Worm (Caenorhabditis elegans): Measurements from ENCODE around the gene F49F1.5.
"Not testable (repeated sequence)": the region's sequence is repeated elsewhere in the genome, so short reads cannot be mapped to it uniquely, and the experiment has no call there.

The F49F1.5 gene

ce11 chrIV:4125657-4126056, 5.4 kb upstream of the F49F1.5 start, which contains the start of gene F49F1.7:
TSS of gene F49F1.7 (minus strand) at chrIV:4125757.
- not testable (repeated sequence) for TF ChIP-seq dmd-4 (tag; optimal IDR thresholded peaks at IDR 0.05; ENCODE audit: borderline replicate concordance); fax-1 (tag; optimal IDR thresholded peaks at IDR 0.05); pha-2 (tag; optimal IDR thresholded peaks at IDR 0.05)

- TF ChIP-seq sox-2 (GFP tag; IDR thresholded peaks at IDR 0.05) (no peak), ref-2 (tag; optimal IDR thresholded peaks at IDR 0.05) (no peak), hlh-15 (tag; optimal IDR thresholded peaks at IDR 0.05) (no peak), hlh-13 (GFP tag; optimal IDR thresholded peaks at IDR 0.05) (no peak), zip-5 (tag; optimal IDR thresholded peaks at IDR 0.05) (no peak), fkh-10 (GFP tag; optimal IDR thresholded peaks at IDR 0.05) (no peak), ahr-1 (tag; optimal IDR thresholded peaks at IDR 0.05) (no peak), ceh-2 (tag; optimal IDR thresholded peaks at IDR 0.05) (no peak), ceh-31 (tag; optimal IDR thresholded peaks at IDR 0.05) (no peak), unc-86 (tag; optimal IDR thresholded peaks at IDR 0.05) (no peak)
Measured at ce11 chrIV:4123083-4123482, 2.9 kb upstream of the F49F1.5 start, which contains the start of gene mul-1. TSS of gene mul-1 (minus strand) at chrIV:4123166.

- no peak for TF ChIP-seq T23F11.4 (GFP tag; optimal IDR thresholded peaks at IDR 0.05)
- TF ChIP-seq npax-4 (tag; optimal IDR thresholded peaks at IDR 0.05) = no peak
- no peak for TF ChIP-seq unc-55 (GFP tag; optimal IDR thresholded peaks at IDR 0.05)
- no peak for TF ChIP-seq sox-4 (tag; optimal IDR thresholded peaks at IDR 0.05)
- TF ChIP-seq nhr-11 (tag; optimal IDR thresholded peaks at IDR 0.05) = no peak
- TF ChIP-seq ceh-34 (tag; optimal IDR thresholded peaks at IDR 0.05) = no peak
- TF ChIP-seq F13H6.1 (tag; optimal IDR thresholded peaks at IDR 0.05) = no peak
- TF ChIP-seq hlh-30 (tag; optimal IDR thresholded peaks at IDR 0.05; ENCODE audit: insufficient read depth) = no peak
- TF ChIP-seq madf-2 (tag; optimal IDR thresholded peaks at IDR 0.05) = no peak
- no peak for TF ChIP-seq fkh-6 (tag; optimal IDR thresholded peaks at IDR 0.05)
- TF ChIP-seq tbx-7 (tag; optimal IDR thresholded peaks at IDR 0.05) = no peak
- TF ChIP-seq fax-1 (tag; optimal IDR thresholded peaks at IDR 0.05) = no peak
- no peak for TF ChIP-seq ceh-48 (tag; optimal IDR thresholded peaks at IDR 0.05)
- TF ChIP-seq ceh-22 (tag; optimal IDR thresholded peaks at IDR 0.05) = no peak
Measured at ce11 chrIV:4121055-4121454, 840 bp upstream of the F49F1.5 start.

ce11 chrIV:4117432-4117831, 2.8 kb downstream of the F49F1.5 start, which contains the start of gene drd-50:
TSS of gene drd-50 (plus strand) at chrIV:4117732.
- TF ChIP-seq ets-4 (tag; optimal IDR thresholded peaks at IDR 0.05) (no peak), ceh-6 (GFP tag; optimal IDR thresholded peaks at IDR 0.05) (no peak), hlh-30 (tag; optimal IDR thresholded peaks at IDR 0.05; ENCODE audit: insufficient read depth) (no peak), sox-2 (GFP tag; IDR thresholded peaks at IDR 0.05) (no peak), ceh-18 (tag; optimal IDR thresholded peaks at IDR 0.05) (no peak), dve-1 (tag; optimal IDR thresholded peaks at IDR 0.05) (no peak), ama-1 (optimal IDR thresholded peaks at IDR 0.05) (no peak), ceh-45 (GFP tag; IDR thresholded peaks at IDR 0.05) (no peak), madf-2 (tag; optimal IDR thresholded peaks at IDR 0.05) (no peak), unc-3 (GFP tag; conservative IDR thresholded peaks at IDR 0.05) (no peak), unc-3 (tag; optimal IDR thresholded peaks at IDR 0.05) (no peak), che-1 (tag; optimal IDR thresholded peaks at IDR 0.05) (no peak), hlh-8 (tag; optimal IDR thresholded peaks at IDR 0.05) (no peak), unc-86 (tag; optimal IDR thresholded peaks at IDR 0.05) (no peak), dmd-4 (tag; optimal IDR thresholded peaks at IDR 0.05; ENCODE audit: borderline replicate concordance) (no peak), T23F11.4 (GFP tag; optimal IDR thresholded peaks at IDR 0.05) (no peak)

ce11 chrIV:4115634-4116033, 4.6 kb downstream of the F49F1.5 start, which contains the start of the genes F49F1.4 and F49F1.2:
TSS of gene F49F1.4 (minus strand) at chrIV:4115734.
TSS of gene F49F1.2 (plus strand) at chrIV:4115943.
- no peak for TF ChIP-seq T23F11.4 (GFP tag; optimal IDR thresholded peaks at IDR 0.05)
- no peak for TF ChIP-seq ztf-16 (tag; optimal IDR thresholded peaks at IDR 0.05)
- TF ChIP-seq K09A11.1 (tag; optimal IDR thresholded peaks at IDR 0.05; ENCODE audit: insufficient read depth) = no peak
- no peak for TF ChIP-seq eyg-1 (tag; optimal IDR thresholded peaks at IDR 0.05)
- no peak for TF ChIP-seq lin-11 (tag; optimal IDR thresholded peaks at IDR 0.05)
